Worm (Caenorhabditis elegans): ENCODE data around the gene clec-84.

DNA sequence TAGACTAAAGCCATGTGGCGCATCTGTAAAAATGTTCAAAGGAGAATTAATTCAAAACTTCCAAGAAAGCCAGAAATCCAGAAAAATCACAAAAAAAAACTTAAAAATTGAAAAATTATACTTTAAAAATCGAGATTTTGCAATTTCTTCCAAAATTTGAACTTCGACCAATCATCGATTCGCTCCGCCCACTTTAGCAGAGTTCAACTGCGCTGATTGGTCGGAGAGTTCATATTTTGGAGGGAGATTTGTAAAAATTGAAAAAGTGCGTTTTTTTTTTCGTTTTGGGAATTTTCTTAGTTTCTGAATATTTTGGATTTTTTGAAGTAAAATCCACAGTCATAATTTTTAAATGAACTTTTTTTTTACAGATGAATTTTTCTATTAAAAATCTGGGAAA is 48.3 kb upstream of the clec-84 start:
- TF ChIP-seq flt-1 (GFP tag; IDR thresholded peaks at IDR 0.05) (no peak), tbx-11 (GFP tag; IDR thresholded peaks at IDR 0.05) (no peak), ceh-36 (tag; optimal IDR thresholded peaks at IDR 0.05) (no peak), aly-1 (tag; optimal IDR thresholded peaks at IDR 0.05) (no peak), ama-1 (optimal IDR thresholded peaks at IDR 0.05) (no peak), ceh-13 (GFP tag; optimal IDR thresholded peaks at IDR 0.05) (no peak), hmg-4 (GFP tag; optimal IDR thresholded peaks at IDR 0.05) (no peak), hmbx-1 (tag; optimal IDR thresholded peaks at IDR 0.05) (no peak), B0310.2 (tag; optimal IDR thresholded peaks at IDR 0.05) (no peak)

Measured in whole organism, early embryonic.